Worm (Caenorhabditis elegans): ENCODE data around the gene trap-2.

ce11 chrX:784853-785252, 17.0 kb upstream of the trap-2 start, which contains the start of gene T04G9.6:
- TF ChIP-seq fkh-10 (GFP tag; optimal IDR thresholded peaks at IDR 0.05), result no peak
- no peak for TF ChIP-seq nhr-47 (tag; optimal IDR thresholded peaks at IDR 0.05)
- no peak for TF ChIP-seq rnt-1 (tag; optimal IDR thresholded peaks at IDR 0.05)
- no peak for TF ChIP-seq vab-15 (tag; optimal IDR thresholded peaks at IDR 0.05)
- no peak for TF ChIP-seq nhr-11 (tag; optimal IDR thresholded peaks at IDR 0.05)
- no peak for TF ChIP-seq ets-5 (GFP tag; IDR thresholded peaks at IDR 0.05)
- TF ChIP-seq pag-3 (tag; optimal IDR thresholded peaks at IDR 0.05; ENCODE audit: borderline replicate concordance, insufficient read depth), result no peak
- TF ChIP-seq mep-1 (tag; optimal IDR thresholded peaks at IDR 0.05), result no peak
- no peak for TF ChIP-seq nhr-84 (tag; optimal IDR thresholded peaks at IDR 0.05)
- TF ChIP-seq tbx-2 (tag; optimal IDR thresholded peaks at IDR 0.05), result no peak
- TF ChIP-seq nhr-237 (tag; optimal IDR thresholded peaks at IDR 0.05), result no peak
- no peak for TF ChIP-seq mdl-1 (tag; optimal IDR thresholded peaks at IDR 0.05)
- no peak for TF ChIP-seq ztf-11 (tag; optimal IDR thresholded peaks at IDR 0.05)
